Worm (Caenorhabditis elegans): ENCODE measurements around the gene nspf-1.
"Not testable (repeated sequence)": the region's sequence is repeated elsewhere in the genome, so short reads cannot be mapped to it uniquely, and the experiment has no call there.

nspf-1 gene

DNA sequence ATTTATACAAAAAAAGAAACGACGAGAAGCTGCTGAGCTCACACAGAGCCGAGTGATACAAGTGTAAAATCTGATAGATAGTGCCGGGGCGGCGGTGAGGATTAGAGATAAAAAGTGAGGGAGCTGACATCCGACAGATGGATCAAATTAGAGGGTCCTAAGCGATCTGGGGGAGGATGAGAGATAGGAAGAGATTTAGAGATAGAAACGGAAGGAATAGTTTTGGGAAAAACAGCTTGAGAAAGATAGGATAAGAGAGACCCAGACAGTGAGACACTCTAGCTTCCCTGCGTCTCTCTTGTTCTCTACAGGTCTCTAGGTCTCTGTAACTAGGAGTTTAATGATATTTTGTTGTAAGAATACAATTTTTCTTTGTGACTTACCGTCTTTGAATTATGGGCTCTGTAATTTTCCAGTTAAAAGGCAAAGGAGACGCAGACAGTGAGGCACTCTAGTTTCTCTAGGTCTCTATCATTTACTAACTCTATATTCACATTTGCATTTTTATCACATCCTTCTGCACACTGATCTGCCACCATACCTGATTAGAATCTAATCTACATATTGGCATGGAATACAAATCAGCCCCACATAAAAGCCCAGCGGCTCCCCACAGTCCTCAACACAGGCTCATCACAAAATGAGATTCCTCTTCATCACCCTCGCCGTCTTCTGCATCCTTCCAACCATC lies at the start of gene nspf-1, which contains the start of gene sup-9:
Gene nspf-1, plus strand, starts transcription at position 641 of the 691 bp plus-strand sequence.
Gene sup-9, minus strand, starts transcription at position 43 of the 691 bp plus-strand sequence.
- no peak for TF ChIP-seq ets-7 (tag; optimal IDR thresholded peaks at IDR 0.05)
- TF ChIP-seq hnd-1 (tag; optimal IDR thresholded peaks at IDR 0.05): no peak
- no peak for TF ChIP-seq tra-4 (tag; optimal IDR thresholded peaks at IDR 0.05)
- no peak for TF ChIP-seq B0310.2 (tag; optimal IDR thresholded peaks at IDR 0.05)
- TF ChIP-seq F13C5.2 (tag; optimal IDR thresholded peaks at IDR 0.05): no peak
- TF ChIP-seq ceh-13 (GFP tag; optimal IDR thresholded peaks at IDR 0.05): no peak
- TF ChIP-seq tbx-11 (GFP tag; IDR thresholded peaks at IDR 0.05): no peak
- no peak for TF ChIP-seq ceh-36 (tag; optimal IDR thresholded peaks at IDR 0.05)
- TF ChIP-seq flt-1 (GFP tag; IDR thresholded peaks at IDR 0.05): no peak
- no peak for TF ChIP-seq aly-1 (tag; optimal IDR thresholded peaks at IDR 0.05)
- no peak for TF ChIP-seq pes-1 (GFP tag; IDR thresholded peaks at IDR 0.05)
- TF ChIP-seq ama-1 (optimal IDR thresholded peaks at IDR 0.05): no peak

DNA sequence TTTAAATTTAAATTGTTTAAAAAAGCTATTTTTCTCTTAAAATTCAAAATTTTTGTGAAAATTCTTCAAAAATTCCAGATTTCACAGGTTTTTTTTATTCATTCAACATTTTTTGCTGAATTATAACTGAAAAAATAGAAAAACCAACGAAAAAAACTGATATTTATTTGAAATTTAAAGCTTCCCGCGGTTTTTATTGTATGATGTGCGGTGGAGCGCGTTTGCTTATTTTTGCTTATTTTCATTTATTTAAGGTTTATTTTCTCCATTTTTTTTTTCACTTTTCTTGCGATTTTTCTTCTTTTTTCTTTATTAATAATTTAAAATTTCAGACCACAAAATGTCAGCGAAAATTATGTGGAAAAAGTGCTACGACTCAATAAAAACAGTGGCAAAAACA lies 49.4 kb upstream of the nspf-1 start, which contains the start of gene F22E5.9:
Gene F22E5.9, plus strand, starts transcription at position 327 of the 400 bp plus-strand sequence.
- TF ChIP-seq hmbx-1 (tag; optimal IDR thresholded peaks at IDR 0.05) (no peak), tra-4 (tag; optimal IDR thresholded peaks at IDR 0.05) (no peak), pes-1 (GFP tag; IDR thresholded peaks at IDR 0.05) (no peak), flt-1 (GFP tag; IDR thresholded peaks at IDR 0.05) (no peak), scrt-1 (GFP tag; IDR thresholded peaks at IDR 0.05) (no peak), ceh-13 (GFP tag; optimal IDR thresholded peaks at IDR 0.05) (no peak), hmg-4 (GFP tag; optimal IDR thresholded peaks at IDR 0.05) (no peak), ama-1 (optimal IDR thresholded peaks at IDR 0.05) (no peak), aly-1 (tag; optimal IDR thresholded peaks at IDR 0.05) (no peak), tbx-37 (GFP tag; conservative IDR thresholded peaks at IDR 0.05) (no peak), B0310.2 (tag; optimal IDR thresholded peaks at IDR 0.05) (no peak), sea-1 (GFP tag; conservative IDR thresholded peaks at IDR 0.05) (no peak)

DNA sequence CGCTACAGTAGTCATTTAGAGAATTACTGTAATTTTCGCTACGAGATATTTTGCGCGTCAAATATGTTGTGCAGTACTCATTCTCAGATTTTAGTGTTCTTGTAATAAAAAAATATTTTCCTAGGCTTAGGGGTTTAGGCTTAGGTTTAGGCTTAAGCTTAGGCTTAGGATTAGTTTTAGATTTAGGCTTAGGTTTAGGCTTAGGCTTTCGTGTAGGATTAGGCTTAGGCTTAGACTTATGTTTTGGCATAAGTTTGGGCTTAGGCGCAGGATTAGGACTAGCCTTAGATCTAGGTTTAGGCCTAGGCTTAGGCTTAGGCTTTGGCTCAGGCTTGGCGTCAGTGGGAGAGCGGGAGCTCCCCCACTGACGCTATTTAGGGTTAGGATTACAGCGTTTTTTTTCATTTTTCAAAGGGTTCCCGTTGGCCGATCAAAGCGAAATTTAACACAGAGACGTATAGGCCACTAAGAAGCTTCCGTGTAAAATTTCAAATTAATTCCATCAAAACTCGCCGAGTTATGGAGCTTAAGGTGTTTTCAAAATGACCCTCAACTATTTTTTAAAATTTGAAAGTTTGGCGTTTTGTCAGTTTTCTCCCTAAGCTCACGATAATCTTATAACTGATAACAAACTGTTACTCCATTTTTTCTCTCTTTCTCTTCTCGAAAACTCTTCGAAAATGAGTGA lies 47.9 kb upstream of the nspf-1 start, which contains the start of gene F22E5.8:
Gene F22E5.8, plus strand, starts transcription at position 638 of the 688 bp plus-strand sequence.
- peak; percentile 58 for TF ChIP-seq ceh-36 (tag; optimal IDR thresholded peaks at IDR 0.05)
- TF ChIP-seq pes-1 (GFP tag; IDR thresholded peaks at IDR 0.05): 0 out of 2 replicates have a peak, but pooled peaks have one; percentile 10

DNA sequence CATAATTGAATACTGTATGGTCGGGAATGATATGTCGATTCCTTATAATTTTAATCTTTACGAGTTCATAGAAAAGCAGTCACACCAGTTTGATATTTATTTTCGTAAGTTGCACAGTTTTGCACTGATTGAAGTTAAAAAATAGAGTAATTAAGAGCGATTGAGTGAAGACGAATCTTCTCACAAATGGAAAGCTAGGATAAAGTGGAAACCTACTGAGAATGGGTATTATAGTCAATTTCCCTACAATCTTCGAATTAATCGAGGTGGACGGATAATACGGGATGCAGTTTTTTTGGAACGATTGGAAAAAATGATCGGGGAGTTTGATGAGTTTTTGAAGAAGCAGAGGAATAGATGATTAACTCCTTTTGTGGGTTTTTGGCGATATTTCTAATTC lies 46.4 kb upstream of the nspf-1 start, which contains the start of gene F22E5.23:
Gene F22E5.23, plus strand, starts transcription at position 301 of the 400 bp plus-strand sequence.
- TF ChIP-seq F13C5.2 (tag; optimal IDR thresholded peaks at IDR 0.05) (no peak), ets-7 (tag; optimal IDR thresholded peaks at IDR 0.05) (no peak), hnd-1 (tag; optimal IDR thresholded peaks at IDR 0.05) (no peak), tbx-37 (GFP tag; conservative IDR thresholded peaks at IDR 0.05) (no peak), tbx-11 (GFP tag; IDR thresholded peaks at IDR 0.05) (no peak), hmbx-1 (tag; optimal IDR thresholded peaks at IDR 0.05) (no peak), B0310.2 (tag; optimal IDR thresholded peaks at IDR 0.05) (no peak), sea-1 (GFP tag; conservative IDR thresholded peaks at IDR 0.05) (no peak), flt-1 (GFP tag; IDR thresholded peaks at IDR 0.05) (no peak), scrt-1 (GFP tag; IDR thresholded peaks at IDR 0.05) (no peak), tra-4 (tag; optimal IDR thresholded peaks at IDR 0.05) (no peak), ceh-36 (tag; optimal IDR thresholded peaks at IDR 0.05) (no peak), hmg-4 (GFP tag; optimal IDR thresholded peaks at IDR 0.05) (no peak)

DNA sequence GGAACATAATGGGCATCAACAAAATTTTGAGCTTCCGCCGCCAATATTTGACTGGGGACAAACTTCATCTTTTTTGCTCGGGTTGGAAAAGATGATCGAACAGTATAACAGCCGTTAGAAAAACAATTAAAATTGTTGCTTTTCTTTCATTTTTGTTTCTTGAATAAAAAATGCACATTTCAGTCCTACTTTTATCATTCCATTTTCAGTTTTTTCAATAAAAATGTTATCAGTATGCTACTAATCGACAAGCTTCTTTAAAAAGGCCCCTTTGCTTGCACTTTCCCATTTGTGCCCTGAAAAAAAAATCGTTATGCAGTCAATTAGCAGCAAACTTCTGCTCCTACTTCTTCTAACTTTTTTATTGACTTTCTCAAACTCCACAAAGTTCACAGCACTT lies 45.6 kb upstream of the nspf-1 start, which contains the start of gene F22E5.7:
Gene F22E5.7, plus strand, starts transcription at position 301 of the 400 bp plus-strand sequence.
- TF ChIP-seq ceh-36 (tag; optimal IDR thresholded peaks at IDR 0.05): no peak
- no peak for TF ChIP-seq ama-1 (optimal IDR thresholded peaks at IDR 0.05)
- no peak for TF ChIP-seq hnd-1 (tag; optimal IDR thresholded peaks at IDR 0.05)
- TF ChIP-seq F13C5.2 (tag; optimal IDR thresholded peaks at IDR 0.05): no peak
- TF ChIP-seq B0310.2 (tag; optimal IDR thresholded peaks at IDR 0.05): no peak
- TF ChIP-seq aly-1 (tag; optimal IDR thresholded peaks at IDR 0.05): no peak
- no peak for TF ChIP-seq scrt-1 (GFP tag; IDR thresholded peaks at IDR 0.05)
- TF ChIP-seq hmg-4 (GFP tag; optimal IDR thresholded peaks at IDR 0.05): no peak
- TF ChIP-seq tbx-11 (GFP tag; IDR thresholded peaks at IDR 0.05): no peak
- no peak for TF ChIP-seq pes-1 (GFP tag; IDR thresholded peaks at IDR 0.05)
- no peak for TF ChIP-seq flt-1 (GFP tag; IDR thresholded peaks at IDR 0.05)
- no peak for TF ChIP-seq tra-4 (tag; optimal IDR thresholded peaks at IDR 0.05)
- TF ChIP-seq tbx-37 (GFP tag; conservative IDR thresholded peaks at IDR 0.05): no peak
- TF ChIP-seq ceh-13 (GFP tag; optimal IDR thresholded peaks at IDR 0.05): no peak
- no peak for TF ChIP-seq hmbx-1 (tag; optimal IDR thresholded peaks at IDR 0.05)

DNA sequence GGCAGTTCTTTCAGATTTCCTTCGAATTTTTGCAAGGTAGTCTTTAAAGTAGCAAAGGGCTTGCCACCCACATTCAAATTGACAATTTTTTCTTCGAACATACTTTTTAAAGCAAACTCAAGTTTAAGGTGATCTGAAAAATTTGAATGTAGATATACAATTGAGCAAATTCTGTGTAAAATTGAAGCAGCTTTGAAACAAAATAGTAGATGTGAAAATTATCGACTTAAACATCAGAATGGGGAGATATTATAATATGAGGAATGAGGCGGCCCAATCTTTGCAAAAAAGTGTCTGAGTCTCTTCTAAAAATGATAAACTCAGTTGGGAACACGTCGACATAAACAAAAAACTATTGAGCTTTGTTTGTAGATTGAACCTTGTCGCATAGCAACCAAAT lies 42.9 kb upstream of the nspf-1 start, which contains the start of gene F22E5.11:
Gene F22E5.11, minus strand, starts transcription at position 101 of the 400 bp plus-strand sequence.
- no peak for TF ChIP-seq scrt-1 (GFP tag; IDR thresholded peaks at IDR 0.05)
- TF ChIP-seq tbx-37 (GFP tag; conservative IDR thresholded peaks at IDR 0.05): no peak
- no peak for TF ChIP-seq sea-1 (GFP tag; conservative IDR thresholded peaks at IDR 0.05)
- no peak for TF ChIP-seq hnd-1 (tag; optimal IDR thresholded peaks at IDR 0.05)
- TF ChIP-seq pes-1 (GFP tag; IDR thresholded peaks at IDR 0.05): no peak
- TF ChIP-seq hmbx-1 (tag; optimal IDR thresholded peaks at IDR 0.05): no peak
- TF ChIP-seq ceh-13 (GFP tag; optimal IDR thresholded peaks at IDR 0.05): no peak
- TF ChIP-seq flt-1 (GFP tag; IDR thresholded peaks at IDR 0.05): no peak
- TF ChIP-seq tbx-11 (GFP tag; IDR thresholded peaks at IDR 0.05): no peak
- TF ChIP-seq B0310.2 (tag; optimal IDR thresholded peaks at IDR 0.05): no peak

DNA sequence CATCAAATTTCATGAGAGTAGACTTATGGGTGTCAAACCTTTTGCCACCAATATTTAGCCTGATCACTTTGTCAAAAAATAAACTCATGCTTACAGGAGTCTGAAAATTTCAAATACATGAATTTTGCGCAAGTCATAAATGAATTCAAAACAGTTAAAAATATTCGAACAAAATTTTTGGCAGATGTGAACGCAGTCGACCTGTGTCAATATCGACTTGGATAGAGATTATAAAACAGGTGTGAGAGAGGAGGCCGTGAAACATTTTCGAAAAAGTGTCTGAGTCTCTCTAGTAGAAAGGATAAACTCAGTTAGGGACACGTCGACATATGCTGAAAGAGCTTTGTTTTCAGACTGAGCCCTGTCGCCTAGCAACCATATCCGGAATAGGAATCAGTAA lies 40.7 kb upstream of the nspf-1 start, which contains the start of gene F22E5.12:
Gene F22E5.12, minus strand, starts transcription at position 101 of the 400 bp plus-strand sequence.
- not testable (repeated sequence) for TF ChIP-seq B0310.2 (tag; optimal IDR thresholded peaks at IDR 0.05); ceh-13 (GFP tag; optimal IDR thresholded peaks at IDR 0.05); hnd-1 (tag; optimal IDR thresholded peaks at IDR 0.05)
